Worm (Caenorhabditis elegans) whole organism, L2 larva: Measurements from ENCODE around the gene EGAP1.5.

Source experiments
- C34F6.9 ChIP-seq: fragments of 150-350 bp; optimal IDR thresholded peaks from 2 replicates; lab custom pipeline; 2014; ENCODE audit warnings: missing biosample characterization, missing genetic modification characterization
- F13H6.1 ChIP-seq: sonication (generic microtip); optimal IDR thresholded peaks from 2 replicates; lab custom pipeline; 2016; ENCODE audit warnings: missing genetic modification characterization, missing compliant biosample characterization
- R02D3.7 ChIP-seq: fragments of 150-350 bp; optimal IDR thresholded peaks from 2 replicates; lab custom pipeline; 2014; ENCODE audit warnings: missing biosample characterization, missing genetic modification characterization
- Y55F3AM.14 ChIP-seq: fragments of 200-800 bp; sonication (Bioruptor generic); optimal IDR thresholded peaks from 2 replicates; lab custom pipeline; 2018; ENCODE audit warnings: mild to moderate bottlenecking, missing genetic modification characterization, missing compliant biosample characterization
- ZK546.5 ChIP-seq: sonication (generic microtip); optimal IDR thresholded peaks from 2 replicates; lab custom pipeline; 2017; ENCODE audit warnings: missing biosample characterization, missing genetic modification characterization
- alr-1 ChIP-seq: fragments of 150-350 bp; optimal IDR thresholded peaks from 2 replicates; lab custom pipeline; 2014; ENCODE audit warnings: missing biosample characterization, missing genetic modification characterization
- aly-2 ChIP-seq: fragments of 150-350 bp; optimal IDR thresholded peaks from 2 replicates; lab custom pipeline; 2014; ENCODE audit warnings: missing biosample characterization, missing genetic modification characterization
- ama-1 ChIP-seq: fragments of 150-350 bp; optimal IDR thresholded peaks from 2 replicates; lab custom pipeline; 2018; ENCODE audit warnings: inconsistent platforms
- blmp-1 ChIP-seq: sonication (generic microtip); optimal IDR thresholded peaks from 2 replicates; lab custom pipeline; 2017; ENCODE audit warnings: missing genetic modification characterization, mild to moderate bottlenecking, missing compliant biosample characterization, antibody characterized with exemption, moderate library complexity; ENCODE audit not compliant: insufficient read depth
- ceh-16 ChIP-seq: fragments of 150-350 bp; optimal IDR thresholded peaks from 2 replicates; lab custom pipeline; 2014; ENCODE audit warnings: missing biosample characterization, missing genetic modification characterization
- crh-2 ChIP-seq: sonication (generic microtip); optimal IDR thresholded peaks from 2 replicates; lab custom pipeline; 2017; ENCODE audit warnings: missing biosample characterization, missing genetic modification characterization
- dmd-4 ChIP-seq: sonication (generic microtip); optimal IDR thresholded peaks from 2 replicates; lab custom pipeline; 2017; ENCODE audit warnings: missing biosample characterization, missing genetic modification characterization
- egl-27 ChIP-seq: sonication (generic microtip); optimal IDR thresholded peaks from 3 replicates; lab custom pipeline; 2017; ENCODE audit warnings: missing biosample characterization, missing genetic modification reagents, missing genetic modification characterization
- elt-1 ChIP-seq: fragments of 150-350 bp; optimal IDR thresholded peaks from 2 replicates; lab custom pipeline; 2014; ENCODE audit warnings: missing biosample characterization, missing genetic modification characterization
- fos-1 ChIP-seq: fragments of 150-350 bp; optimal IDR thresholded peaks from 2 replicates; lab custom pipeline; 2014; ENCODE audit warnings: missing biosample characterization, missing genetic modification characterization
- gmeb-1 ChIP-seq: fragments of 150-350 bp; optimal IDR thresholded peaks from 2 replicates; lab custom pipeline; 2014; ENCODE audit warnings: missing biosample characterization, missing genetic modification characterization
- lin-13 ChIP-seq: fragments of 150-350 bp; optimal IDR thresholded peaks from 2 replicates; lab custom pipeline; 2014; ENCODE audit warnings: missing biosample characterization, missing genetic modification reagents, missing genetic modification characterization
- lin-39 ChIP-seq: fragments of 150-350 bp; optimal IDR thresholded peaks from 2 replicates; lab custom pipeline; 2014; ENCODE audit warnings: missing biosample characterization, missing genetic modification reagents, missing genetic modification characterization
- lsy-2 ChIP-seq, 2 experiments: fragments of 150-350 bp in 1 of 2; sonication (generic microtip) in 1 of 2; optimal IDR thresholded peaks; 2 replicates each; lab custom pipeline; 2014 to 2017; ENCODE audit warnings: missing biosample characterization in 2 of 2, missing genetic modification characterization in 2 of 2
- mab-5 ChIP-seq: fragments of 150-350 bp; optimal IDR thresholded peaks from 2 replicates; lab custom pipeline; 2014; ENCODE audit warnings: missing biosample characterization, missing genetic modification characterization
- mdl-1 ChIP-seq, 2 experiments: fragments of 150-350 bp in 1 of 2; sonication (generic microtip) in 1 of 2; optimal IDR thresholded peaks; 2 replicates each; lab custom pipeline; 2017; ENCODE audit warnings: missing biosample characterization in 2 of 2, missing genetic modification characterization in 2 of 2
- nhr-11 ChIP-seq: fragments of 150-350 bp; optimal IDR thresholded peaks from 2 replicates; lab custom pipeline; 2014; ENCODE audit warnings: missing biosample characterization, missing genetic modification characterization
- nhr-12 ChIP-seq: fragments of 150-350 bp; optimal IDR thresholded peaks from 2 replicates; lab custom pipeline; 2014; ENCODE audit warnings: missing biosample characterization, missing genetic modification characterization
- nhr-129 ChIP-seq: fragments of 150-350 bp; optimal IDR thresholded peaks from 2 replicates; lab custom pipeline; 2014; ENCODE audit warnings: missing biosample characterization, missing genetic modification characterization
- nhr-21 ChIP-seq: fragments of 150-350 bp; optimal IDR thresholded peaks from 2 replicates; lab custom pipeline; 2014; ENCODE audit warnings: missing biosample characterization, missing genetic modification characterization
- nhr-23 ChIP-seq: fragments of 150-350 bp; optimal IDR thresholded peaks from 2 replicates; lab custom pipeline; 2014; ENCODE audit warnings: missing biosample characterization, missing genetic modification reagents, missing genetic modification characterization
- nhr-237 ChIP-seq: fragments of 150-350 bp; optimal IDR thresholded peaks from 2 replicates; lab custom pipeline; 2014; ENCODE audit warnings: missing biosample characterization, missing genetic modification characterization
- nhr-25 ChIP-seq: fragments of 150-350 bp; sonication (generic microtip); optimal IDR thresholded peaks from 3 replicates; lab custom pipeline; 2014; ENCODE audit warnings: missing biosample characterization, missing genetic modification characterization
- nhr-6 ChIP-seq: fragments of 150-350 bp; optimal IDR thresholded peaks from 2 replicates; lab custom pipeline; 2014; ENCODE audit warnings: missing biosample characterization, missing genetic modification characterization
- peb-1 ChIP-seq: fragments of 150-350 bp; optimal IDR thresholded peaks from 2 replicates; lab custom pipeline; 2014; ENCODE audit warnings: missing biosample characterization, missing genetic modification characterization
- sem-4 ChIP-seq: fragments of 150-350 bp; optimal IDR thresholded peaks from 2 replicates; lab custom pipeline; 2014; ENCODE audit warnings: missing biosample characterization, missing genetic modification reagents, missing genetic modification characterization
- sma-3 ChIP-seq: sonication (generic microtip); optimal IDR thresholded peaks from 2 replicates; lab custom pipeline; 2016; ENCODE audit warnings: missing genetic modification reagents, missing genetic modification characterization, missing compliant biosample characterization
- sma-9 ChIP-seq, 2 experiments: fragments of 150-350 bp in 1 of 2; sonication (generic microtip) in 1 of 2; optimal IDR thresholded peaks; 2 replicates each; lab custom pipeline; 2014 to 2016; ENCODE audit warnings: missing genetic modification characterization in 2 of 2, mild to moderate bottlenecking in 1 of 2, missing biosample characterization in 1 of 2, missing compliant biosample characterization in 1 of 2, missing genetic modification reagents in 1 of 2, moderate library complexity in 1 of 2
- snpc-4 ChIP-seq: fragments of 150-350 bp; optimal IDR thresholded peaks from 2 replicates; lab custom pipeline; 2014; ENCODE audit warnings: missing biosample characterization, missing genetic modification characterization
- unc-55 ChIP-seq: fragments of 150-350 bp; sonication (generic microtip); optimal IDR thresholded peaks from 3 replicates; lab custom pipeline; 2014; ENCODE audit warnings: missing biosample characterization, missing genetic modification reagents, missing genetic modification characterization
- unc-62 ChIP-seq: fragments of 150-350 bp; optimal IDR thresholded peaks from 2 replicates; lab custom pipeline; 2014; ENCODE audit warnings: missing biosample characterization, missing genetic modification reagents, missing genetic modification characterization
- zag-1 ChIP-seq: fragments of 150-350 bp; optimal IDR thresholded peaks from 2 replicates; lab custom pipeline; 2014; ENCODE audit warnings: missing biosample characterization, missing genetic modification characterization
- ztf-1 ChIP-seq: fragments of 200-800 bp; sonication (Bioruptor generic); conservative IDR thresholded peaks from 2 replicates; pipeline ENCODE4 v1.3.6; 2022; ENCODE audit warnings: missing genetic modification characterization, missing compliant biosample characterization
- ztf-11 ChIP-seq: sonication (generic microtip); optimal IDR thresholded peaks from 2 replicates; lab custom pipeline; 2017; ENCODE audit warnings: missing biosample characterization, missing genetic modification characterization
- ztf-4 ChIP-seq: fragments of 150-350 bp; optimal IDR thresholded peaks from 2 replicates; lab custom pipeline; 2014; ENCODE audit warnings: missing biosample characterization, missing genetic modification characterization

The EGAP1.5 gene

ce11 chrIII:5930659-5931058, 862 bp upstream of the EGAP1.5 start:
- TF ChIP-seq dmd-4 (tag; lab: Kevin White, UChicago) (no peak), F13H6.1 (tag; lab: Kevin White, UChicago) (peak; percentile 24), sma-3 (GFP tag; lab: Kevin White, UChicago) (no peak), lsy-2 (tag; optimal IDR thresholded peaks at IDR 0.05; lab: Kevin White, UChicago) (peak in 1 of 2 experiments; percentile 40), nhr-129 (tag; lab: Kevin White, UChicago) (peak; percentile 17), sma-9 (GFP tag; optimal IDR thresholded peaks at IDR 0.05; lab: Kevin White, UChicago) (peak; percentile 33), sma-9 (tag; optimal IDR thresholded peaks at IDR 0.05; lab: Kevin White, UChicago) (no peak)

- no peak for TF ChIP-seq nhr-11 (tag; lab: Kevin White, UChicago)
- TF ChIP-seq nhr-23 (tag; lab: Kevin White, UChicago): no peak
- TF ChIP-seq nhr-237 (tag; lab: Kevin White, UChicago): no peak
- TF ChIP-seq ztf-1 (GFP tag; lab: Robert Waterston, UW): no peak
- no peak for TF ChIP-seq ZK546.5 (tag; lab: Kevin White, UChicago)
- TF ChIP-seq R02D3.7: no peak
- TF ChIP-seq ama-1: no peak
- TF ChIP-seq ztf-11 (tag; lab: Kevin White, UChicago): no peak
- no peak for TF ChIP-seq nhr-129 (tag; lab: Kevin White, UChicago)
These were observed 1.3 kb downstream of the EGAP1.5 start, which contains the start of gene zmp-1 for ce11 chrIII:5932853-5933252. Gene zmp-1 (minus strand): TSS chrIII:5932953.

- TF ChIP-seq nhr-12 (tag; lab: Kevin White, UChicago) (no peak), C34F6.9 (tag; lab: Kevin White, UChicago) (peak; percentile 40), lsy-2 (tag; optimal IDR thresholded peaks at IDR 0.05; lab: Kevin White, UChicago) (peak in 1 of 2 experiments; percentile 9), F13H6.1 (tag; lab: Kevin White, UChicago) (peak; percentile 24)
These were observed 2.7 kb downstream of the EGAP1.5 start for ce11 chrIII:5934138-5934658.

- TF ChIP-seq fos-1 (tag; lab: Kevin White, UChicago) (no peak), mdl-1 (tag; optimal IDR thresholded peaks at IDR 0.05; lab: Kevin White, UChicago) (no peak), F13H6.1 (tag; lab: Kevin White, UChicago) (no peak), gmeb-1 (tag; lab: Kevin White, UChicago) (no peak), C34F6.9 (tag; lab: Kevin White, UChicago) (peak; percentile 2), ztf-4 (tag; lab: Kevin White, UChicago) (no peak), nhr-6 (no peak)
These were observed 5.5 kb downstream of the EGAP1.5 start, which contains the start of gene EGAP1.1 for ce11 chrIII:5936992-5937391. Gene EGAP1.1 (minus strand): TSS chrIII:5937220.

ce11 chrIII:5938013-5938412, 6.5 kb downstream of the EGAP1.5 start:
- no peak for TF ChIP-seq snpc-4 (tag; lab: Kevin White, UChicago)
- peak; percentile 69 for TF ChIP-seq lin-39 (tag; lab: Kevin White, UChicago)
- peak; percentile 70 for TF ChIP-seq ceh-16 (tag; lab: Kevin White, UChicago)
- no peak for TF ChIP-seq nhr-11 (tag; lab: Kevin White, UChicago)
- TF ChIP-seq aly-2 (tag; lab: Kevin White, UChicago): no peak
- TF ChIP-seq lsy-2 (tag; optimal IDR thresholded peaks at IDR 0.05; lab: Kevin White, UChicago): peak in 1 of 2 experiments; percentile 75
- TF ChIP-seq zag-1: peak; percentile 28
- TF ChIP-seq C34F6.9 (tag; lab: Kevin White, UChicago): peak; percentile 66
- TF ChIP-seq peb-1 (tag; lab: Kevin White, UChicago): no peak
- no peak for TF ChIP-seq ztf-11 (tag; lab: Kevin White, UChicago)
- TF ChIP-seq nhr-21 (tag; lab: Kevin White, UChicago): peak; percentile 95
- peak; percentile 87 for TF ChIP-seq crh-2
- peak; percentile 98 for TF ChIP-seq nhr-129 (tag; lab: Kevin White, UChicago)
- TF ChIP-seq nhr-6: peak; percentile 65
- TF ChIP-seq blmp-1 (tag; lab: Kevin White, UChicago): peak; percentile 82
- TF ChIP-seq gmeb-1 (tag; lab: Kevin White, UChicago): peak; percentile 54
- TF ChIP-seq unc-62 (GFP tag; lab: Kevin White, UChicago): peak; percentile 54
- TF ChIP-seq fos-1 (tag; lab: Kevin White, UChicago): peak; percentile 86
- no peak for TF ChIP-seq alr-1 (tag; lab: Kevin White, UChicago)
- TF ChIP-seq Y55F3AM.14 (GFP tag; lab: Kevin White, UChicago): peak; percentile 76
- TF ChIP-seq nhr-25 (tag; lab: Kevin White, UChicago): peak; percentile 95
- TF ChIP-seq mab-5 (tag; lab: Kevin White, UChicago): peak; percentile 39
- TF ChIP-seq lin-13 (GFP tag; lab: Kevin White, UChicago): no peak
- TF ChIP-seq sem-4 (tag; lab: Kevin White, UChicago): peak; percentile 71
- TF ChIP-seq mdl-1 (tag; optimal IDR thresholded peaks at IDR 0.05; lab: Kevin White, UChicago): peak in 1 of 2 experiments; percentile 50
- peak; percentile 90 for TF ChIP-seq sma-3 (GFP tag; lab: Kevin White, UChicago)
- TF ChIP-seq elt-1 (tag; lab: Kevin White, UChicago): no peak
- no peak for TF ChIP-seq nhr-237 (tag; lab: Kevin White, UChicago)
- TF ChIP-seq F13H6.1 (tag; lab: Kevin White, UChicago): peak; percentile 63
- peak; percentile 64 for TF ChIP-seq ztf-4 (tag; lab: Kevin White, UChicago)
- TF ChIP-seq sma-9 (GFP tag; optimal IDR thresholded peaks at IDR 0.05; lab: Kevin White, UChicago): peak; percentile 84
- TF ChIP-seq sma-9 (tag; optimal IDR thresholded peaks at IDR 0.05; lab: Kevin White, UChicago): no peak
- peak; percentile 88 for TF ChIP-seq egl-27
- peak; percentile 86 for TF ChIP-seq unc-55 (GFP tag; lab: Kevin White, UChicago)
- no peak for TF ChIP-seq nhr-12 (tag; lab: Kevin White, UChicago)
